Worm (Caenorhabditis elegans) whole organism, midembryonic: ENCODE measurements around the gene K09H11.9.

Experiments used
- T22C8.4 ChIP-seq: fragments of 200-800 bp; sonication (Bioruptor generic); IDR thresholded peaks from 2 replicates; pipeline ENCODE4 v1.3.6; 2022; ENCODE audit warnings: missing genetic modification characterization, missing compliant biosample characterization
- cog-1 ChIP-seq: sonication (generic microtip); optimal IDR thresholded peaks from 2 replicates; lab custom pipeline; 2016; ENCODE audit warnings: missing genetic modification characterization, missing compliant biosample characterization
- flt-1 ChIP-seq: fragments of 200-800 bp; sonication (Bioruptor generic); IDR thresholded peaks from 2 replicates; pipeline ENCODE4 v1.3.6; 2022; ENCODE audit warnings: missing genetic modification characterization, missing compliant biosample characterization
- klf-2 ChIP-seq: fragments of 200-800 bp; sonication (Bioruptor generic); conservative IDR thresholded peaks from 2 replicates; pipeline ENCODE4 v1.3.6; 2022; ENCODE audit warnings: missing genetic modification reagents, missing genetic modification characterization, missing compliant biosample characterization
- med-1 ChIP-seq: sonication (generic microtip); optimal IDR thresholded peaks from 2 replicates; lab custom pipeline; 2017; ENCODE audit warnings: missing genetic modification characterization, mild to moderate bottlenecking, missing compliant biosample characterization, antibody characterized with exemption, missing genetic modification reagents; ENCODE audit not compliant: insufficient read depth
- ref-1 ChIP-seq: fragments of 200-800 bp; sonication (Bioruptor generic); conservative IDR thresholded peaks from 2 replicates; pipeline ENCODE4 v1.3.6; 2022; ENCODE audit warnings: missing genetic modification reagents, missing genetic modification characterization, missing compliant biosample characterization
- tab-1 ChIP-seq: fragments of 200-800 bp; sonication (Bioruptor generic); IDR thresholded peaks from 2 replicates; pipeline ENCODE4 v1.3.6; 2022; ENCODE audit warnings: missing genetic modification characterization, missing compliant biosample characterization
- ztf-23 ChIP-seq: fragments of 200-800 bp; sonication (Bioruptor generic); IDR thresholded peaks from 2 replicates; pipeline ENCODE4 v1.3.6; 2022; ENCODE audit warnings: missing genetic modification reagents, missing genetic modification characterization, missing compliant biosample characterization

DNA sequence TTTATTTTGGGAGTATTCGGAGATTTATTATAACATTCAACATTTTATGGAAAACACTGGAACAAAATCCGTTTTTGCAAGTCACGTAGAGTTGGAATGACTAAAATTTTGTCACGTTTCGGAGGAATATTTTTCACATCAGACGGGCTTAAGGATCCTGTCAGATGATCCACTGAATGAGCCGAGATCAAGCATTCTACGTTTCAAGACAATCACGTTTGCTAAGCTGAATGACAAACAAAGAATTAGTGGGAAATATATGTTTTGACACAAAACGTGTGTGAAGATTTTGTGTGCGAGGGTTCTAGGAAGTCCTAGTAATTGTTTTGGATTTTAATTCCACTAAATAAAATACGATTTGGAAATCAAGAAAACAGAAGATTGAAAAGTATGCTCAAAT is 23.0 kb upstream of the K09H11.9 start:
- no peak for TF ChIP-seq ztf-23 (GFP tag; lab: Robert Waterston, UW)
- no peak for TF ChIP-seq flt-1
- TF ChIP-seq tab-1 (GFP tag; lab: Robert Waterston, UW), result no peak
- no peak for TF ChIP-seq T22C8.4 (GFP tag; lab: Robert Waterston, UW)
- TF ChIP-seq cog-1 (tag; lab: Kevin White, UChicago), result no peak
- no peak for TF ChIP-seq klf-2 (GFP tag; lab: Robert Waterston, UW)
- no peak for TF ChIP-seq med-1 (GFP tag; lab: Kevin White, UChicago)
- TF ChIP-seq ref-1 (GFP tag; lab: Robert Waterston, UW), result no peak
